Worm (Caenorhabditis elegans): ENCODE data around the gene K05G3.2.
A peak's percentile ranks its signal among the peaks of the same experiment; 100 is the strongest.

K05G3.2 gene

DNA sequence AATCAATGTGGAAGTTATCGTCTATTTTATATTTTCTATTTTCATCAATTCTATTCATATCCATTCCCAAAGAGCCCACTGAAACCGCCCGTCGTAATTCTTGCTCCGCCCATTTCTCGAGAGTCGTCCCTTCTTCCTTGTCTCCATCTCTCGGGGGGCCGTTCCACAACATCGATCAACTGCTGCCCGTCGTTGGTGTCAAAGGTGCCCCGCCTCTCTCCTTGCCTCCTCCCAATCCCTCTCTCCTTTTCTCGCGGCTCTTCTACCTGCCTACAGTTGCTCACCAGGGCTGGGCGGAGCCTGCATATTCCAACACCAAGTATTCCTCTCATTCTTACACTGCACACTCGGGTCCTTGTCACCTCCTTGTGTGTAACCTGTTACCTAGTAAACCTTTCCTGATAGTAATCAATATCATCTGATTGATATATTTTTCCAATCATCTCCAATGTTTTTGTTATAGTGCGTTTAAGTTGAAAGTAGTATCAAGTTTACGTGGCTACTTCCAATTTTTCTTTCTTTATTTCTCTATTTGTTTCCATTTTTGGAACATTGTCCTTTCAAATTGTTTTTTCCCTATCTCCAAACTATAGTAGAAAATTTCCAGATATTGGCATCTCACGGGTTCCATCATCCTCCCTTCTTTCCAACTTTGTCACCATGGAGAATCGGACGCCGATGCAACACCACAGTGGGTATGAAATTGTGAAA, 41.7 kb downstream of the K05G3.2 start, which contains the start of gene pat-9:
pat-9 (plus strand) TSS at position 661 of the 711 bp plus-strand sequence.
- TF ChIP-seq hlh-8 (tag; optimal IDR thresholded peaks at IDR 0.05) (no peak), tbx-2 (tag; optimal IDR thresholded peaks at IDR 0.05) (peak; percentile 37)

DNA sequence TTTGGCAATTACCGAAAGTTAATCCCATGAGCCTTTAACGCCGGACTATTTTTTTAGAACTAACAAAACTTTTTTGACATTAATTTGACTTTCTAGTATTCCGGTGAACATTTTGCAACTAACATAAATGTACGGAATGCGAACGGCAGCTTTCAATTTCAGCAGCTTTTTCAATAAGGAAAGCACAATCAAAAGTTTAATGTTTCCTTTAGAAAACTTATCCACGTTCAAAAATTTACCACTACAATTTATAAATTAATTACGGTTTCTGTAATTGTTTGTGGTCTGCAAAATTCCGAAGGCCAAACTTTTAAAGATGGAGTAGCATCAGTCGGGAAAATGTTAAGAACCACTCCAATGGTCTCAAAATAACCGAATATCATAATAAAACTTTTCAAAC, 45.6 kb downstream of the K05G3.2 start, which contains the start of gene osm-1:
osm-1 (plus strand) TSS at position 301 of the 400 bp plus-strand sequence.
- TF ChIP-seq ceh-22 (tag; optimal IDR thresholded peaks at IDR 0.05) = no peak
- no peak for TF ChIP-seq pag-3 (tag; optimal IDR thresholded peaks at IDR 0.05; ENCODE audit: borderline replicate concordance)
- TF ChIP-seq hlh-6 (tag; optimal IDR thresholded peaks at IDR 0.05) = no peak
- no peak for TF ChIP-seq F13H6.1 (tag; optimal IDR thresholded peaks at IDR 0.05)
- TF ChIP-seq ceh-2 (tag; optimal IDR thresholded peaks at IDR 0.05) = no peak
- TF ChIP-seq ttx-3 (tag; optimal IDR thresholded peaks at IDR 0.05) = no peak
- no peak for TF ChIP-seq K09A11.1 (tag; optimal IDR thresholded peaks at IDR 0.05; ENCODE audit: insufficient read depth)
- no peak for TF ChIP-seq ceh-6 (GFP tag; optimal IDR thresholded peaks at IDR 0.05)
- TF ChIP-seq ceh-30 (tag; optimal IDR thresholded peaks at IDR 0.05) = no peak
- no peak for TF ChIP-seq nfya-1 (tag; optimal IDR thresholded peaks at IDR 0.05)
- TF ChIP-seq ceh-19 (GFP tag; optimal IDR thresholded peaks at IDR 0.05) = no peak
- TF ChIP-seq che-1 (tag; optimal IDR thresholded peaks at IDR 0.05) = no peak
- TF ChIP-seq ceh-48 (tag; optimal IDR thresholded peaks at IDR 0.05) = no peak
- no peak for TF ChIP-seq ceh-9 (tag; optimal IDR thresholded peaks at IDR 0.05)
- TF ChIP-seq mec-3 (tag; optimal IDR thresholded peaks at IDR 0.05; ENCODE audit: borderline replicate concordance) = no peak

DNA sequence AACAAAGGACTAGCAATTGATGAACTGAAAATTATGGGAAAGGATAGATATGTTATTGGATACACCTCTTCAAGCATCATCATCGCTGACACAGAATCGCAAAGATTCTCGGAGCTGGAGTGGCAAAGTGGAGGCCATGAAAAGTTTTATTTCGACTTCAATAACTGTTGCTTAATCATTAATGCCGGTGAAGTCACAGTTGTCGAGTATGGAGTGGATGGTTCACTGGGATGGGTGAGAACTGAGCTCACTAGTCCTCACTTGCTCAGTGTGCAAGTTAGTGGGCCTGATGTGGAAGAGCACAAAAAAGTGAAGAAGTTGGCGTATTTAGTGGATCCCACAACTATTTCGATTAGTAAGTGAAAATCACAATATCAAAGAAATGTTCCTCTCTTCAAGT, 49.2 kb downstream of the K05G3.2 start:
- TF ChIP-seq pax-1 (tag; optimal IDR thresholded peaks at IDR 0.05) = no peak
- no peak for TF ChIP-seq nhr-11 (tag; optimal IDR thresholded peaks at IDR 0.05)
- TF ChIP-seq dve-1 (tag; optimal IDR thresholded peaks at IDR 0.05) = no peak
- TF ChIP-seq hlh-15 (tag; optimal IDR thresholded peaks at IDR 0.05) = no peak
- no peak for TF ChIP-seq fax-1 (tag; optimal IDR thresholded peaks at IDR 0.05)
- TF ChIP-seq pat-9 (tag; optimal IDR thresholded peaks at IDR 0.05) = no peak
- TF ChIP-seq eyg-1 (tag; optimal IDR thresholded peaks at IDR 0.05) = no peak

DNA sequence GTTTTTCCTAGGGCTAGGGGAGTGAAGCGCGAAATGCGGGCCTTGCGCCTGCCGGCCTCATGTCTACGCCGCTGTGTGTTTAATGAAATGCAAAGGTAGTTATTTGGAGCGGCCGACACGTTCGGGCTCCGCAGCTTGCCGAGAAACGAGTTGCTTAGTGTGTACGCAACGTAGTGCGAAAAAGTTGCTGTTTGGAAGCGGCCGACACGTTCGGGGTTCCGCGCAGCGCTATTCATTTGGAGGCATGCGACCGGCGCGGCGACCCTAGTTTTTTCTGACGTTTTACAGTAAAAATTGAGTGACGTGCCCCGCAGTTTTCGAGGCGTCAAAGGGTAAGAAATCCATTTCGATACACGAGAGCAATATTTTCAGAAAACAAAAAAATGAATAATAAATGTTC, 50.9 kb downstream of the K05G3.2 start:
- TF ChIP-seq tbx-7 (tag; optimal IDR thresholded peaks at IDR 0.05) (no peak), ceh-19 (GFP tag; optimal IDR thresholded peaks at IDR 0.05) (no peak), ahr-1 (tag; optimal IDR thresholded peaks at IDR 0.05) (no peak), tbx-2 (tag; optimal IDR thresholded peaks at IDR 0.05) (no peak)

DNA sequence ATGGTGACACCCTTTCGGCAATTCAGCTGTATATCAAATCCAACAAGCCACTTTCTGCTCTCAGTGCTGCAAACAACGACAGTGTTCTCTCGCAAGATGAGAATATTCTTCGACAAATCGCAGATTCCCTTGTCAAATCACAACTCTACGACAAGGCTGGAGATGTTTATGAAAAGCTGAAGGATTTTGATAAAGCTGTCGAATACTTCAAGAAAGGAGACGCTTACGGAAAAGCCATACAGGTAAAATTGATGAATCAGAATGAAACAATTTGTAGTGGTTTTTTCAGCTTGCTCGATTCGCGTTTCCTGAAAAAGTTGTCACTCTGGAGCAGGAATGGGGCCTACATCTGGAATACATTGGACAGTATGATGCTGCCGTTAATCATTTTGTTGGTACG, 51.4 kb downstream of the K05G3.2 start:
- TF ChIP-seq hlh-13 (GFP tag; optimal IDR thresholded peaks at IDR 0.05) = no peak
- no peak for TF ChIP-seq unc-86 (tag; optimal IDR thresholded peaks at IDR 0.05)
- no peak for TF ChIP-seq tbx-2 (tag; optimal IDR thresholded peaks at IDR 0.05)
- no peak for TF ChIP-seq syd-9 (tag; optimal IDR thresholded peaks at IDR 0.05)
- TF ChIP-seq dve-1 (tag; optimal IDR thresholded peaks at IDR 0.05) = no peak
- no peak for TF ChIP-seq elt-4 (tag; optimal IDR thresholded peaks at IDR 0.05)
- TF ChIP-seq nhr-11 (tag; optimal IDR thresholded peaks at IDR 0.05) = no peak
- no peak for TF ChIP-seq pat-9 (tag; optimal IDR thresholded peaks at IDR 0.05)
- TF ChIP-seq pha-4 (tag; optimal IDR thresholded peaks at IDR 0.05) = no peak
- no peak for TF ChIP-seq odd-2 (tag; optimal IDR thresholded peaks at IDR 0.05)
- no peak for TF ChIP-seq ceh-22 (tag; optimal IDR thresholded peaks at IDR 0.05)

DNA sequence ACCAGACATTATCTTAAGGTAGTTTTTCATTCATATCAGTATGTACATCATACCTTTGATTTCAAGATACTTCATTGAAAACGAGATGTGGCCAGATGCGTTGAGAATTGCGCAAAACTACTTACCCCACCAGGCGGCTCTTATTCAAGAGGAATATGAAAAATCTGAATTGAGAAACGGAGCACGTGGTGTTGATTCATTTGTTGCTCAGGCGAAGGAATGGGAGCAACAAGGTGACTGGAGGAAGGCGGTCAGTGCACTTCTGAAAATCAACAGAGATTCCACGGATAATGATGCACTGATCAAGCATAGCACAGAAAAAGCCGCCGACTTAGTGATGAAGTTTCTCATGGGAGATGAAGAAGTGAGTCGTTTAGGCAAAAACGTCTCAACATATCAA, 53.6 kb downstream of the K05G3.2 start:
- no peak for TF ChIP-seq ceh-18 (tag; optimal IDR thresholded peaks at IDR 0.05)
- TF ChIP-seq eyg-1 (tag; optimal IDR thresholded peaks at IDR 0.05) = no peak
- no peak for TF ChIP-seq ztf-16 (tag; optimal IDR thresholded peaks at IDR 0.05)
- TF ChIP-seq rnt-1 (tag; optimal IDR thresholded peaks at IDR 0.05) = no peak
- no peak for TF ChIP-seq npax-4 (tag; optimal IDR thresholded peaks at IDR 0.05)
- no peak for TF ChIP-seq C08G9.2 (tag; optimal IDR thresholded peaks at IDR 0.05)
- no peak for TF ChIP-seq zip-5 (tag; optimal IDR thresholded peaks at IDR 0.05)
- no peak for TF ChIP-seq tbx-2 (tag; optimal IDR thresholded peaks at IDR 0.05)
- TF ChIP-seq Y22D7AL.16 (tag; optimal IDR thresholded peaks at IDR 0.05) = no peak
- no peak for TF ChIP-seq elt-4 (tag; optimal IDR thresholded peaks at IDR 0.05)
- no peak for TF ChIP-seq syd-9 (tag; optimal IDR thresholded peaks at IDR 0.05)
- TF ChIP-seq ceh-30 (tag; optimal IDR thresholded peaks at IDR 0.05) = no peak
